Worm (Caenorhabditis elegans) whole organism, late embryonic: ENCODE measurements around the gene B0024.4.
"Not testable (repeated sequence)": the region's sequence is repeated elsewhere in the genome, so short reads cannot be mapped to it uniquely, and the experiment has no call there.

Source experiments
- C08G9.2 ChIP-seq: sonication (generic microtip); optimal IDR thresholded peaks from 2 replicates; lab custom pipeline; 2016; ENCODE audit warnings: mild to moderate bottlenecking, missing genetic modification characterization, moderate library complexity, missing compliant biosample characterization
- C38D4.7 ChIP-seq: fragments of 200-800 bp; sonication (Bioruptor generic); optimal IDR thresholded peaks from 2 replicates; lab custom pipeline; 2018; ENCODE audit warnings: mild to moderate bottlenecking, missing genetic modification characterization, moderate library complexity, missing compliant biosample characterization
- K02D7.2 ChIP-seq: sonication (generic microtip); optimal IDR thresholded peaks from 2 replicates; lab custom pipeline; 2017; ENCODE audit warnings: mild to moderate bottlenecking, missing genetic modification characterization, missing compliant biosample characterization
- K09A11.1 ChIP-seq: sonication (generic microtip); optimal IDR thresholded peaks from 2 replicates; lab custom pipeline; 2017; ENCODE audit warnings: antibody characterized with exemption, mild to moderate bottlenecking, missing genetic modification characterization, missing compliant biosample characterization; ENCODE audit not compliant: insufficient read depth
- T23F11.4 ChIP-seq: fragments of 200-800 bp; sonication (Bioruptor generic); optimal IDR thresholded peaks from 2 replicates; lab custom pipeline; 2018; ENCODE audit warnings: mild to moderate bottlenecking, missing genetic modification characterization, missing compliant biosample characterization
- Y22D7AL.16 ChIP-seq: sonication (generic microtip); optimal IDR thresholded peaks from 2 replicates; lab custom pipeline; 2016; ENCODE audit warnings: missing genetic modification characterization, missing compliant biosample characterization
- ahr-1 ChIP-seq: sonication (generic microtip); optimal IDR thresholded peaks from 2 replicates; lab custom pipeline; 2016; ENCODE audit warnings: missing genetic modification characterization, missing compliant biosample characterization
- ceh-14 ChIP-seq: sonication (generic microtip); optimal IDR thresholded peaks from 2 replicates; lab custom pipeline; 2016; ENCODE audit warnings: missing genotype, missing genetic modification characterization, missing compliant biosample characterization
- ceh-18 ChIP-seq: sonication (generic microtip); optimal IDR thresholded peaks from 2 replicates; lab custom pipeline; 2016; ENCODE audit warnings: missing genetic modification characterization, missing compliant biosample characterization
- ceh-2 ChIP-seq: sonication (generic microtip); optimal IDR thresholded peaks from 2 replicates; lab custom pipeline; 2016; ENCODE audit warnings: missing genotype, missing genetic modification characterization, missing compliant biosample characterization
- ceh-30 ChIP-seq: fragments of 150-350 bp; optimal IDR thresholded peaks from 2 replicates; lab custom pipeline; 2014; ENCODE audit warnings: missing biosample characterization, missing genetic modification characterization
- ceh-31 ChIP-seq: sonication (generic microtip); optimal IDR thresholded peaks from 2 replicates; lab custom pipeline; 2016; ENCODE audit warnings: missing genetic modification characterization, missing compliant biosample characterization
- ceh-34 ChIP-seq: sonication (generic microtip); optimal IDR thresholded peaks from 2 replicates; lab custom pipeline; 2016; ENCODE audit warnings: mild to moderate bottlenecking, missing genetic modification characterization, missing compliant biosample characterization
- ceh-6 ChIP-seq: fragments of 200-800 bp; sonication (Bioruptor generic); optimal IDR thresholded peaks from 2 replicates; lab custom pipeline; 2018; ENCODE audit warnings: mild to moderate bottlenecking, missing genetic modification characterization, missing compliant biosample characterization
- dve-1 ChIP-seq: sonication (generic microtip); optimal IDR thresholded peaks from 2 replicates; lab custom pipeline; 2017; ENCODE audit warnings: antibody characterized with exemption, mild to moderate bottlenecking, missing genetic modification characterization, missing compliant biosample characterization
- fax-1 ChIP-seq: sonication (generic microtip); optimal IDR thresholded peaks from 2 replicates; lab custom pipeline; 2016; ENCODE audit warnings: missing genotype, missing genetic modification characterization, missing compliant biosample characterization
- fkh-10 ChIP-seq: fragments of 150-350 bp; optimal IDR thresholded peaks from 2 replicates; lab custom pipeline; 2014; ENCODE audit warnings: missing biosample characterization, missing genetic modification reagents, missing genetic modification characterization
- fkh-6 ChIP-seq: sonication (generic microtip); optimal IDR thresholded peaks from 2 replicates; lab custom pipeline; 2016; ENCODE audit warnings: missing genetic modification characterization, missing compliant biosample characterization
- hlh-13 ChIP-seq: fragments of 200-800 bp; sonication (Bioruptor generic); optimal IDR thresholded peaks from 2 replicates; lab custom pipeline; 2018; ENCODE audit warnings: mild to moderate bottlenecking, missing genetic modification characterization, missing compliant biosample characterization
- lin-11 ChIP-seq: fragments of 200-800 bp; sonication (Bioruptor generic); optimal IDR thresholded peaks from 2 replicates; lab custom pipeline; 2018; ENCODE audit warnings: mild to moderate bottlenecking, missing genetic modification characterization, missing compliant biosample characterization
- madf-2 ChIP-seq: sonication (generic microtip); optimal IDR thresholded peaks from 2 replicates; lab custom pipeline; 2017; ENCODE audit warnings: missing genetic modification characterization, missing compliant biosample characterization
- nfya-1 ChIP-seq: sonication (generic microtip); optimal IDR thresholded peaks from 2 replicates; lab custom pipeline; 2017; ENCODE audit warnings: missing genetic modification characterization, mild to moderate bottlenecking, missing compliant biosample characterization, antibody characterized with exemption, moderate library complexity
- nhr-11 ChIP-seq: fragments of 150-350 bp; optimal IDR thresholded peaks from 2 replicates; lab custom pipeline; 2014; ENCODE audit warnings: missing biosample characterization, missing genetic modification characterization
- npax-4 ChIP-seq: sonication (generic microtip); optimal IDR thresholded peaks from 2 replicates; lab custom pipeline; 2016; ENCODE audit warnings: missing genetic modification characterization, missing compliant biosample characterization
- pha-2 ChIP-seq: sonication (generic microtip); optimal IDR thresholded peaks from 2 replicates; lab custom pipeline; 2017; ENCODE audit warnings: mild to moderate bottlenecking, missing genetic modification characterization, missing compliant biosample characterization
- pha-4 ChIP-seq: fragments of 150-350 bp; optimal IDR thresholded peaks from 2 replicates; lab custom pipeline; 2018; ENCODE audit warnings: missing biosample characterization, missing genetic modification reagents, missing genetic modification characterization
- pros-1 ChIP-seq: fragments of 150-350 bp; optimal IDR thresholded peaks from 2 replicates; lab custom pipeline; 2014; ENCODE audit warnings: missing biosample characterization, missing genetic modification reagents, missing genetic modification characterization
- ref-2 ChIP-seq: sonication (generic microtip); optimal IDR thresholded peaks from 2 replicates; lab custom pipeline; 2016; ENCODE audit warnings: missing genetic modification characterization, missing compliant biosample characterization
- sdc-2 ChIP-seq: sonication (generic microtip); optimal IDR thresholded peaks from 2 replicates; lab custom pipeline; 2016; ENCODE audit warnings: missing genotype, missing genetic modification characterization, missing compliant biosample characterization
- sox-4 ChIP-seq: sonication (generic microtip); optimal IDR thresholded peaks from 2 replicates; lab custom pipeline; 2017; ENCODE audit warnings: mild to moderate bottlenecking, missing genetic modification characterization, inconsistent platforms, missing compliant biosample characterization
- tbx-2 ChIP-seq: sonication (generic microtip); optimal IDR thresholded peaks from 2 replicates; lab custom pipeline; 2016; ENCODE audit warnings: missing genetic modification characterization, missing compliant biosample characterization
- tbx-7 ChIP-seq: sonication (generic microtip); optimal IDR thresholded peaks from 2 replicates; lab custom pipeline; 2016; ENCODE audit warnings: missing genotype, missing genetic modification characterization, missing compliant biosample characterization
- unc-3 ChIP-seq, 2 experiments: fragments of 200-800 bp in 1 of 2; sonication (Bioruptor generic) in 1 of 2; sonication (generic microtip) in 1 of 2; conservative IDR thresholded peaks in 1 of 2; optimal IDR thresholded peaks in 1 of 2; 2 replicates each; pipeline versions ENCODE4 v1.3.6 to Lab custom; 2016 to 2022; ENCODE audit warnings: missing compliant biosample characterization in 2 of 2, missing genetic modification characterization in 2 of 2, missing genetic modification reagents in 1 of 2
- unc-42 ChIP-seq: sonication (generic microtip); optimal IDR thresholded peaks from 2 replicates; lab custom pipeline; 2016; ENCODE audit warnings: missing genotype, missing genetic modification characterization, missing compliant biosample characterization
- unc-86 ChIP-seq: sonication (generic microtip); optimal IDR thresholded peaks from 2 replicates; lab custom pipeline; 2016; ENCODE audit warnings: missing genetic modification characterization, missing compliant biosample characterization
- ztf-16 ChIP-seq: sonication (generic microtip); optimal IDR thresholded peaks from 2 replicates; lab custom pipeline; 2017; ENCODE audit warnings: missing genetic modification characterization, missing compliant biosample characterization

The B0024.4 gene

DNA sequence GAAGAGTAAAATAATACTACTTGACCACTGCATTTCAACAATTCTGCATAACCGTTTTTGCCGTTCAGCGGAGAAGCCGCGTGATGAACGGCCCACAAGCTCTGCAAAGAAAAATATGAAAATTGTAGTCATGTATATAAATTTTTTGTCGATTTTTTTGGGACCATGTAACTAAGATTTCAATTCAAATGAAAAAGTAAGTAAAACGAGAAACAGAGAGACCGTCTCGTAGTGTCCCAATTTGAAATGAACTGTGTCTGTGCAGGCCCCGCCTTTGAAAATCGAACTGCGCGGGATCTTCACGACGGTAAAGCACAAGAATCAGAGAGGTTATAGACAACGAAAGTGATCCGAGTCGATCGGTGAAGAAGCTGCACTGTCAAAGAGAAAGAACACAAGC is 34.8 kb downstream of the B0024.4 start, which contains the start of gene crm-1:
crm-1 (minus strand) TSS at position 101 of the 400 bp plus-strand sequence.
- TF ChIP-seq pros-1 (no peak), fax-1 (no peak), unc-42 (tag; lab: Kevin White, UChicago) (no peak), lin-11 (tag; lab: Kevin White, UChicago) (no peak), ahr-1 (tag; lab: Kevin White, UChicago) (no peak), ztf-16 (no peak), ceh-14 (tag; lab: Kevin White, UChicago) (no peak), fkh-10 (GFP tag; lab: Kevin White, UChicago) (no peak)

- TF ChIP-seq ceh-2 (tag; lab: Kevin White, UChicago), result no peak
- no peak for TF ChIP-seq K02D7.2 (tag; lab: Kevin White, UChicago)
These were observed 36.6 kb downstream of the B0024.4 start for ce11 chrV:10333843-10334242.

ce11 chrV:10338305-10338992 is 41.2 kb downstream of the B0024.4 start, which contains the start of gene arx-2:
Gene arx-2 (minus strand): TSS chrV:10338355.
- TF ChIP-seq pha-2 (tag; lab: Kevin White, UChicago), result no peak
- TF ChIP-seq nhr-11, result no peak
- no peak for TF ChIP-seq madf-2
- no peak for TF ChIP-seq pha-4 (tag; lab: Kevin White, UChicago)
- no peak for TF ChIP-seq ceh-6 (GFP tag; lab: Kevin White, UChicago)
- no peak for TF ChIP-seq unc-3 (GFP tag; conservative IDR thresholded peaks at IDR 0.05; lab: Robert Waterston, UW)
- no peak for TF ChIP-seq unc-3 (tag; optimal IDR thresholded peaks at IDR 0.05; lab: Kevin White, UChicago)
- no peak for TF ChIP-seq ahr-1 (tag; lab: Kevin White, UChicago)
- TF ChIP-seq Y22D7AL.16, result no peak
- no peak for TF ChIP-seq fkh-6 (tag; lab: Kevin White, UChicago)
- no peak for TF ChIP-seq ref-2 (tag; lab: Kevin White, UChicago)
- no peak for TF ChIP-seq ceh-34
- no peak for TF ChIP-seq sox-4
- TF ChIP-seq T23F11.4, result no peak
- TF ChIP-seq ceh-14 (tag; lab: Kevin White, UChicago), result no peak

- TF ChIP-seq npax-4 (tag; lab: Kevin White, UChicago) (no peak), C38D4.7 (GFP tag; lab: Kevin White, UChicago) (no peak), fkh-6 (tag; lab: Kevin White, UChicago) (no peak), tbx-7 (tag; lab: Kevin White, UChicago) (no peak), K09A11.1 (tag; lab: Kevin White, UChicago) (no peak), ceh-2 (tag; lab: Kevin White, UChicago) (no peak), C08G9.2 (tag; lab: Kevin White, UChicago) (no peak), hlh-13 (no peak), nfya-1 (tag; lab: Kevin White, UChicago) (no peak), K02D7.2 (tag; lab: Kevin White, UChicago) (no peak), ceh-30 (tag; lab: Kevin White, UChicago) (no peak), dve-1 (tag; lab: Kevin White, UChicago) (no peak)
These were observed 42.0 kb downstream of the B0024.4 start, which contains the start of gene K07C5.2 for ce11 chrV:10339200-10339599. Gene K07C5.2 (plus strand): TSS chrV:10339500.

- TF ChIP-seq sdc-2 (tag; lab: Kevin White, UChicago), result peak; percentile 22
- peak; percentile 49 for TF ChIP-seq ref-2 (tag; lab: Kevin White, UChicago)
- peak; percentile 17 for TF ChIP-seq unc-42 (tag; lab: Kevin White, UChicago)
- peak; percentile 25 for TF ChIP-seq tbx-2
- peak; percentile 5 for TF ChIP-seq unc-86 (tag; lab: Kevin White, UChicago)
- TF ChIP-seq ceh-31, result peak; percentile 56
- peak; percentile 29 for TF ChIP-seq ceh-34
- peak; percentile 70 for TF ChIP-seq ceh-18
- 0 out of 2 replicates have a peak, but pooled peaks have one; percentile 42 for TF ChIP-seq unc-3 (GFP tag; conservative IDR thresholded peaks at IDR 0.05; lab: Robert Waterston, UW)
- TF ChIP-seq unc-3 (tag; optimal IDR thresholded peaks at IDR 0.05; lab: Kevin White, UChicago), result not testable (repeated sequence)
These were observed 44.7 kb downstream of the B0024.4 start, which contains the start of gene K07C5.13 for ce11 chrV:10341905-10342328. Gene K07C5.13 (plus strand): TSS chrV:10342055.
